Worm (Caenorhabditis elegans): Measurements from ENCODE around the gene T27E7.4.

Gene T27E7.4

ce11 chrIV:14491135-14491534 lies 43.7 kb downstream of the T27E7.4 start:
- TF ChIP-seq nhr-47 (tag; optimal IDR thresholded peaks at IDR 0.05), result no peak
- TF ChIP-seq egl-27 (tag; optimal IDR thresholded peaks at IDR 0.05), result no peak
- TF ChIP-seq aly-2 (tag; optimal IDR thresholded peaks at IDR 0.05), result no peak
- TF ChIP-seq nhr-12 (tag; optimal IDR thresholded peaks at IDR 0.05), result no peak
- no peak for TF ChIP-seq egl-13 (tag; optimal IDR thresholded peaks at IDR 0.05)
